Fruit fly (Drosophila melanogaster) whole organism, embryonic: Measurements from ENCODE around the gene CG5056.

ENCODE experiments used
- Awh ChIP-seq: fragments of 200-800 bp; sonication (Bioruptor generic); IDR thresholded peaks from 2 replicates; pipeline ENCODE4, ENCODE4 v1.3.6; 2022; ENCODE audit warnings: missing biosample characterization, missing genetic modification characterization
- Bgb ChIP-seq: fragments of 200-800 bp; sonication (Bioruptor generic); IDR thresholded peaks from 2 replicates; pipeline ENCODE4 v1.3.6; 2022; ENCODE audit warnings: missing biosample characterization, missing genetic modification characterization; ENCODE audit not compliant: partially characterized antibody
- BtbVII ChIP-seq: fragments of 200-800 bp; sonication (Bioruptor generic); optimal IDR thresholded peaks from 3 replicates; lab custom pipeline; 2017; ENCODE audit warnings: missing biosample characterization, mild to moderate bottlenecking, missing genetic modification characterization
- CG12104 ChIP-seq: fragments of 200-800 bp; sonication (Bioruptor generic); optimal IDR thresholded peaks from 3 replicates; lab custom pipeline; 2016; ENCODE audit warnings: missing biosample characterization, missing genetic modification characterization
- CG12744 ChIP-seq: fragments of 200-800 bp; sonication (Bioruptor generic); optimal IDR thresholded peaks from 2 replicates; lab custom pipeline; 2016; ENCODE audit warnings: missing biosample characterization, missing genetic modification characterization
- CG13287 ChIP-seq: fragments of 200-800 bp; sonication (Bioruptor generic); IDR thresholded peaks from 2 replicates; pipeline ENCODE4 v1.3.6; 2022; ENCODE audit warnings: missing biosample characterization, missing genetic modification characterization; ENCODE audit not compliant: partially characterized antibody
- CG15479 ChIP-seq: fragments of 200-800 bp; sonication (Bioruptor generic); optimal IDR thresholded peaks from 3 replicates; lab custom pipeline; 2019; ENCODE audit warnings: missing biosample characterization, mild to moderate bottlenecking, missing genetic modification characterization, moderate library complexity
- CG16813 ChIP-seq: fragments of 200-800 bp; sonication (Bioruptor generic); IDR thresholded peaks from 3 replicates; pipeline ENCODE4 v1.3.6; 2022; ENCODE audit warnings: missing biosample characterization, missing genetic modification characterization; ENCODE audit not compliant: partially characterized antibody
- CG17359 ChIP-seq: fragments of 200-800 bp; sonication (Bioruptor generic); optimal IDR thresholded peaks from 3 replicates; lab custom pipeline; 2018; ENCODE audit warnings: missing biosample characterization, mild to moderate bottlenecking, missing genetic modification characterization, moderate library complexity
- CG17912 ChIP-seq: fragments of 200-800 bp; sonication (Bioruptor generic); optimal IDR thresholded peaks from 2 replicates; lab custom pipeline; 2018; ENCODE audit warnings: missing biosample characterization, mild to moderate bottlenecking, missing genetic modification characterization
- CG2199 ChIP-seq: fragments of 200-800 bp; sonication (Bioruptor generic); IDR thresholded peaks from 3 replicates; pipeline ENCODE4 v1.3.6; 2022; ENCODE audit warnings: missing biosample characterization, missing genetic modification characterization
- CG30020 ChIP-seq: fragments of 200-800 bp; optimal IDR thresholded peaks from 2 replicates; lab custom pipeline; 2019; ENCODE audit warnings: missing biosample characterization, mild to moderate bottlenecking, missing genetic modification characterization, moderate library complexity
- CG3065 ChIP-seq: fragments of 200-800 bp; sonication (Bioruptor generic); optimal IDR thresholded peaks from 2 replicates; lab custom pipeline; 2016; ENCODE audit warnings: missing biosample characterization, missing genetic modification characterization
- CG34224 ChIP-seq: fragments of 200-800 bp; sonication (Bioruptor generic); IDR thresholded peaks from 3 replicates; pipeline ENCODE4 v1.3.6; 2022; ENCODE audit warnings: missing biosample characterization, missing genetic modification characterization; ENCODE audit not compliant: partially characterized antibody
- CG3995 ChIP-seq: fragments of 200-800 bp; sonication (Bioruptor generic); optimal IDR thresholded peaks from 3 replicates; lab custom pipeline; 2016; ENCODE audit warnings: missing biosample characterization, missing genetic modification characterization
- CG4617 ChIP-seq: fragments of 200-800 bp; sonication (Bioruptor generic); optimal IDR thresholded peaks from 3 replicates; lab custom pipeline; 2016; ENCODE audit warnings: missing biosample characterization, missing genetic modification characterization, borderline replicate concordance
- CG6175 ChIP-seq: fragments of 200-800 bp; sonication (Bioruptor generic); IDR thresholded peaks from 3 replicates; pipeline ENCODE4 v1.3.6; 2022; ENCODE audit warnings: missing biosample characterization, missing genetic modification characterization
- CG7372 ChIP-seq: fragments of 200-800 bp; sonication (Bioruptor generic); IDR thresholded peaks from 2 replicates; pipeline ENCODE4 v1.3.6; 2022; ENCODE audit warnings: missing biosample characterization, missing genetic modification characterization
- Dfd ChIP-seq, 2 experiments: fragments of >200 bp; optimal IDR thresholded peaks; 2 replicates each; lab custom pipeline; 2017; ENCODE audit warnings: missing biosample characterization in 2 of 2, missing genetic modification characterization in 2 of 2
- Dll ChIP-seq: fragments of 200-800 bp; sonication (Bioruptor generic); IDR thresholded peaks from 4 replicates; pipeline ENCODE4 v1.3.6; 2022; ENCODE audit warnings: missing biosample characterization, missing genetic modification characterization; ENCODE audit not compliant: partially characterized antibody
- Dref ChIP-seq: fragments of 200-800 bp; sonication (Bioruptor generic); IDR thresholded peaks from 2 replicates; pipeline ENCODE4 v1.3.6; 2022; ENCODE audit warnings: missing biosample characterization, missing genetic modification characterization
- Hey ChIP-seq: fragments of 200-800 bp; sonication (Bioruptor generic); optimal IDR thresholded peaks from 3 replicates; lab custom pipeline; 2018; ENCODE audit warnings: missing biosample characterization, mild to moderate bottlenecking, missing genetic modification characterization
- Hr51 ChIP-seq, 2 experiments: fragments of 200-800 bp; sonication (Bioruptor generic); optimal IDR thresholded peaks; 2 replicates in 1 of 2; 3 replicates in 1 of 2; lab custom pipeline; 2016 to 2018; ENCODE audit warnings: missing biosample characterization in 2 of 2, missing genetic modification characterization in 2 of 2, mild to moderate bottlenecking in 1 of 2, moderate library complexity in 1 of 2
- MESR4 ChIP-seq: fragments of 200-800 bp; sonication (Bioruptor generic); optimal IDR thresholded peaks from 2 replicates; lab custom pipeline; 2018; ENCODE audit warnings: missing biosample characterization, mild to moderate bottlenecking, missing genetic modification characterization, moderate library complexity
- PHDP ChIP-seq: fragments of 200-800 bp; sonication (Bioruptor generic); optimal IDR thresholded peaks from 3 replicates; lab custom pipeline; 2018; ENCODE audit warnings: missing biosample characterization, mild to moderate bottlenecking, missing genetic modification characterization, moderate library complexity
- Sry-β ChIP-seq: fragments of 200-800 bp; sonication (Bioruptor generic); optimal IDR thresholded peaks from 2 replicates; lab custom pipeline; 2018; ENCODE audit warnings: missing biosample characterization, mild to moderate bottlenecking, missing genetic modification characterization, moderate library complexity
- Sry-δ ChIP-seq: fragments of 200-800 bp; sonication (Bioruptor generic); optimal IDR thresholded peaks from 2 replicates; lab custom pipeline; 2016; ENCODE audit warnings: missing biosample characterization, missing genetic modification characterization
- amos ChIP-seq: fragments of 200-800 bp; sonication (Bioruptor generic); IDR thresholded peaks from 2 replicates; pipeline ENCODE4 v1.3.6; 2022; ENCODE audit warnings: missing biosample characterization, missing genetic modification characterization; ENCODE audit not compliant: partially characterized antibody
- ato ChIP-seq: fragments of 200-800 bp; sonication (Bioruptor generic); IDR thresholded peaks from 2 replicates; pipeline ENCODE4 v1.3.6; 2022; ENCODE audit warnings: missing biosample characterization, missing genetic modification characterization; ENCODE audit not compliant: partially characterized antibody
- bbx ChIP-seq: fragments of 200-800 bp; sonication (Bioruptor generic); IDR thresholded peaks from 2 replicates; pipeline ENCODE4 v1.3.6; 2022; ENCODE audit warnings: missing biosample characterization, missing genetic modification characterization; ENCODE audit not compliant: partially characterized antibody
- cas ChIP-seq: fragments of 200-800 bp; sonication (Bioruptor generic); IDR thresholded peaks from 2 replicates; pipeline ENCODE4 v1.3.6; 2022; ENCODE audit warnings: missing biosample characterization, missing genetic modification characterization
- chn ChIP-seq: fragments of 200-800 bp; sonication (Bioruptor generic); optimal IDR thresholded peaks from 2 replicates; lab custom pipeline; 2016; ENCODE audit warnings: missing biosample characterization, missing genetic modification characterization
- ewg ChIP-seq: fragments of 200-800 bp; sonication (Bioruptor generic); optimal IDR thresholded peaks from 3 replicates; lab custom pipeline; 2017; ENCODE audit warnings: mild to moderate bottlenecking, missing biosample characterization, missing genetic modification reagents, missing genetic modification characterization
- fd64A ChIP-seq: fragments of 200-800 bp; sonication (Bioruptor generic); optimal IDR thresholded peaks from 3 replicates; lab custom pipeline; 2018; ENCODE audit warnings: missing biosample characterization, mild to moderate bottlenecking, missing genetic modification characterization
- gt ChIP-seq: fragments of 200-800 bp; sonication (Bioruptor generic); IDR thresholded peaks from 2 replicates; pipeline ENCODE4 v1.3.6; 2022; ENCODE audit warnings: missing biosample characterization, missing genetic modification characterization
- hb ChIP-seq: fragments of 200-800 bp; sonication (Bioruptor generic); IDR thresholded peaks from 3 replicates; pipeline ENCODE4 v1.3.6; 2022; ENCODE audit warnings: missing biosample characterization, missing genetic modification characterization; ENCODE audit not compliant: partially characterized antibody
- hkb ChIP-seq, 2 experiments: fragments of 200-800 bp in 1 of 2; fragments of >200 bp in 1 of 2; sonication (Bioruptor generic) in 1 of 2; IDR thresholded peaks in 1 of 2; optimal IDR thresholded peaks in 1 of 2; 2 replicates each; pipeline versions ENCODE4 v1.3.6 to Lab custom; 2017 to 2022; ENCODE audit warnings: missing biosample characterization in 1 of 2, missing genetic modification characterization in 1 of 2
- inv ChIP-seq: fragments of 200-800 bp; sonication (Bioruptor generic); IDR thresholded peaks from 2 replicates; pipeline ENCODE4 v1.3.6; 2022; ENCODE audit warnings: missing biosample characterization, missing genetic modification characterization; ENCODE audit not compliant: partially characterized antibody
- knrl ChIP-seq: fragments of 200-800 bp; sonication (Bioruptor generic); IDR thresholded peaks from 3 replicates; pipeline ENCODE4 v1.3.6; 2022; ENCODE audit warnings: missing biosample characterization, missing genetic modification characterization; ENCODE audit not compliant: partially characterized antibody
- nmo ChIP-seq: fragments of 200-800 bp; sonication (Bioruptor generic); optimal IDR thresholded peaks from 2 replicates; lab custom pipeline; 2018; ENCODE audit warnings: missing biosample characterization, mild to moderate bottlenecking, missing genetic modification characterization, moderate library complexity
- tio ChIP-seq: fragments of 200-800 bp; sonication (Bioruptor generic); optimal IDR thresholded peaks from 2 replicates; lab custom pipeline; 2017; ENCODE audit warnings: missing biosample characterization, missing genetic modification characterization, inconsistent platforms
- vnd ChIP-seq: fragments of 200-800 bp; sonication (Bioruptor generic); IDR thresholded peaks from 3 replicates; pipeline ENCODE4 v1.3.6; 2022; ENCODE audit warnings: missing biosample characterization, missing genetic modification characterization; ENCODE audit not compliant: partially characterized antibody
- vvl ChIP-seq: fragments of 200-800 bp; sonication (Bioruptor generic); IDR thresholded peaks from 2 replicates; pipeline ENCODE4 v1.3.6; 2022; ENCODE audit warnings: missing biosample characterization, missing genetic modification characterization
- zen2 ChIP-seq: fragments of 200-800 bp; sonication (Bioruptor generic); IDR thresholded peaks from 3 replicates; pipeline ENCODE4 v1.3.6; 2022; ENCODE audit warnings: missing biosample characterization, missing genetic modification characterization; ENCODE audit not compliant: partially characterized antibody

The CG5056 gene

DNA sequence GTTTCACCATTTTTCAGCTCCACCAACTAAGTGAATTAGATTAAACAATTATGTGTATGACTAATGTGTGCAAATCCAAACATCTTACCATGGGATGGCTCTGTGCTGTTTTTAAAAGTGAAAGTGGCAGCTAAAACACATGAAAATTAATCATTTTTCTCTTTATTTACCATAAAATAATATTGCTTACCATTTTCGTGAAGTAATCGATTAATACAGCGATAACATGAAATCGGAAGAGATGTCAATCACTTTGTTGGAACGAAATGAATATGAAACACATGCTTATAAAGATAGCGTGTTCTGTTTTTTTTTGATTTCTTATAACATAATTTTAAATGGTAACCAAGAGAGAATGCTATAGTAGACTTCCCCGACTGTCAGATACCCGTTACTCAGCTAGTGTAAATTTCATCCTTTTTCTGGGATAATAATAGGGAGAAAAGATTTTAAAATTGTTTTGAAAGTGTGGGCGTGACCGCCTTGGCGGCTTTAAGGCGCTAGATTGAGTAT lies 37.4 kb downstream of the CG5056 start (continued):
- TF ChIP-seq CG3065 (GFP tag; lab: Kevin White, UChicago) (peak; percentile 95), Hey (tag; lab: Kevin White, UChicago) (no peak)
- TF ChIP-seq, all 482 proteins: peak for 48

DNA sequence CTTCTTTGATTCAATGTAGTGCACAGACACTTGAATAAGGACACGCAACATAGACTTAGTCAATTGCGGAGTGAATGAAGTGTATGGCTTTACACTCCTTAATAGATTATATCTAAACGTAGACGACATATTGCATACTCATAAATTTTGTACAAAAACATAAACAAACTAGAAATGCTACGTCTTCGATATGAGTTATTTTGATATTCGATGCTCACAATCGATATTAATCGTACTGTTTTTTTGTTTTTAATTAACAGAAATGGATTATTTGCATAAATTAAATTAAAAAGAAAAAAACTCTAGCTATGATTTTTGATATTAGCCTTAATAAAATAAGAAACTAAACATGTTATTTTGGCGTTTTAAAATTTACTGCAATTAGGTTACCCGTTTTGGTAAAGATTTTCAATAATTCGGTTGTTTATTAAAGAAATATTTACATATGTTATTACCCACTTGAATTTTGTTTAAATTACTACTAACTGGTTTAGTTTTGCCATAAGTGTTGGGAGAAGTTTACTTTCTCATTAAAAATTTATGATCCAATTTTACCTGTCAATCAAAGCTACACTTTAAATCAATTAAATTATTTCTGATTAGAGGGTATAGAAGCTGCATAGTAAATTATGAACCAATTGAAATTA lies 38.6 kb downstream of the CG5056 start, which contains the start of the genes CG17768, LSm-4 and Ir31a:
CG17768 (minus strand) TSS at position 196 of the 647 bp plus-strand sequence.
LSm-4 (minus strand) TSS at position 196 of the 647 bp plus-strand sequence.
Ir31a (plus strand) TSS at position 558 of the 647 bp plus-strand sequence.
- peak; percentile 60 for TF ChIP-seq inv (GFP tag; lab: Robert Waterston, UW)
- TF ChIP-seq CG6175 (GFP tag; lab: Robert Waterston, UW): no peak
- TF ChIP-seq CG7372: no peak
- TF ChIP-seq CG15479 (GFP tag; lab: Kevin White, UChicago): no peak
- no peak for TF ChIP-seq chn (GFP tag; lab: Kevin White, UChicago)
- TF ChIP-seq CG34224: peak; percentile 85
- TF ChIP-seq ato (GFP tag; lab: Robert Waterston, UW): no peak
- peak; percentile 87 for TF ChIP-seq CG13287 (GFP tag; lab: Robert Waterston, UW)
- TF ChIP-seq hkb (optimal IDR thresholded peaks at IDR 0.05; lab: Kevin White, UChicago): no peak
- TF ChIP-seq hkb (GFP tag; IDR thresholded peaks at IDR 0.05; lab: Robert Waterston, UW): no peak
- TF ChIP-seq nmo (GFP tag; lab: Kevin White, UChicago): peak; percentile 2
- no peak for TF ChIP-seq cas (GFP tag; lab: Robert Waterston, UW)
- peak; percentile 68 for TF ChIP-seq hb
- TF ChIP-seq MESR4 (GFP tag; lab: Kevin White, UChicago): peak; percentile 42
- peak; percentile 59; the same call in 2 of the 3 replicates for TF ChIP-seq vnd
- TF ChIP-seq Sry-β (GFP tag; lab: Kevin White, UChicago): no peak
- peak; percentile 85 for TF ChIP-seq Dll (GFP tag; lab: Robert Waterston, UW)
- no peak for TF ChIP-seq PHDP
- TF ChIP-seq BtbVII (GFP tag; lab: Kevin White, UChicago): no peak
- no peak for TF ChIP-seq gt (GFP tag; lab: Robert Waterston, UW)
- TF ChIP-seq ewg (GFP tag; lab: Kevin White, UChicago): no peak
- TF ChIP-seq CG4617 (GFP tag; lab: Kevin White, UChicago): peak; percentile 40
- TF ChIP-seq tio: no peak
- TF ChIP-seq fd64A (GFP tag; lab: Kevin White, UChicago): no peak
- TF ChIP-seq Dref (GFP tag; lab: Robert Waterston, UW): peak; percentile 66
- peak; percentile 84 for TF ChIP-seq vvl
- TF ChIP-seq CG30020 (tag; lab: Kevin White, UChicago): peak; percentile 91
- peak; percentile 81 for TF ChIP-seq knrl (GFP tag; lab: Robert Waterston, UW)
- TF ChIP-seq CG12744: no peak
- TF ChIP-seq CG3995 (GFP tag; lab: Kevin White, UChicago): peak; percentile 15
- no peak for TF ChIP-seq CG17359 (tag; lab: Kevin White, UChicago)
- peak; percentile 46; the same call in 1 of the 3 replicates for TF ChIP-seq zen2
- no peak for TF ChIP-seq CG12104 (GFP tag; lab: Kevin White, UChicago)
- no peak for TF ChIP-seq Awh (GFP tag; lab: Robert Waterston, UW)
- peak; percentile 72 for TF ChIP-seq CG16813 (GFP tag; lab: Robert Waterston, UW)
- no peak for TF ChIP-seq CG17912 (GFP tag; lab: Kevin White, UChicago)
- peak; percentile 82 for TF ChIP-seq bbx (GFP tag; lab: Robert Waterston, UW)
- TF ChIP-seq Sry-δ (GFP tag; lab: Kevin White, UChicago): peak; percentile 72
- no peak for TF ChIP-seq Hr51 (GFP tag; optimal IDR thresholded peaks at IDR 0.05; lab: Kevin White, UChicago)
- TF ChIP-seq CG2199 (GFP tag; lab: Robert Waterston, UW): no peak
- TF ChIP-seq Dfd (GFP tag; optimal IDR thresholded peaks at IDR 0.05; lab: Kevin White, UChicago): no peak
- TF ChIP-seq amos (GFP tag; lab: Robert Waterston, UW): peak; percentile 83; the same call in 1 of the 2 replicates
- no peak for TF ChIP-seq CG3065 (GFP tag; lab: Kevin White, UChicago)
- peak; percentile 80 for TF ChIP-seq Bgb
